Fruit fly (Drosophila melanogaster) whole organism, prepupa: ENCODE measurements around the gene CG33645.

Source experiments
- Blimp-1 ChIP-seq: fragments of 200-800 bp; sonication (Bioruptor generic); optimal IDR thresholded peaks from 3 replicates; lab custom pipeline; 2017; ENCODE audit warnings: missing biosample characterization, missing genetic modification characterization, mild to moderate bottlenecking, moderate library complexity, missing genetic modification reagents
- CG10631 ChIP-seq: fragments of 200-800 bp; sonication (Bioruptor generic); optimal IDR thresholded peaks from 2 replicates; lab custom pipeline; 2016; ENCODE audit warnings: missing biosample characterization, missing genetic modification characterization
- CG11294 ChIP-seq: fragments of 200-800 bp; sonication (Bioruptor generic); IDR thresholded peaks from 2 replicates; pipeline ENCODE4 v1.3.6; 2022; ENCODE audit warnings: missing biosample characterization, missing genetic modification characterization
- CG11762 ChIP-seq: fragments of 200-800 bp; sonication (Bioruptor generic); optimal IDR thresholded peaks from 3 replicates; lab custom pipeline; 2016; ENCODE audit warnings: missing biosample characterization, missing genetic modification characterization; ENCODE audit not compliant: insufficient read depth
- CG15336 ChIP-seq: fragments of 200-800 bp; sonication (Bioruptor generic); IDR thresholded peaks from 2 replicates; pipeline ENCODE4 v1.3.6; 2022; ENCODE audit warnings: missing biosample characterization, missing genetic modification characterization
- CG1621 ChIP-seq: fragments of 200-800 bp; sonication (Bioruptor generic); optimal IDR thresholded peaks from 3 replicates; lab custom pipeline; 2018; ENCODE audit warnings: missing biosample characterization, mild to moderate bottlenecking, missing genetic modification characterization
- CG16779 ChIP-seq: fragments of 200-800 bp; sonication (Bioruptor generic); optimal IDR thresholded peaks from 3 replicates; lab custom pipeline; 2017; ENCODE audit warnings: missing biosample characterization, mild to moderate bottlenecking, missing genetic modification characterization
- CG3032 ChIP-seq: fragments of 200-800 bp; optimal IDR thresholded peaks from 2 replicates; lab custom pipeline; 2019; ENCODE audit warnings: missing biosample characterization, mild to moderate bottlenecking, missing genetic modification characterization, moderate library complexity
- CG31627 ChIP-seq: fragments of 200-800 bp; sonication (Bioruptor generic); optimal IDR thresholded peaks from 3 replicates; lab custom pipeline; 2016; ENCODE audit warnings: missing biosample characterization, missing genetic modification characterization
- CG34406 ChIP-seq: fragments of 200-800 bp; sonication (Bioruptor generic); optimal IDR thresholded peaks from 3 replicates; lab custom pipeline; 2016; ENCODE audit warnings: missing biosample characterization, missing genetic modification characterization
- CG3919 ChIP-seq: fragments of 200-800 bp; sonication (Bioruptor generic); optimal IDR thresholded peaks from 3 replicates; lab custom pipeline; 2016; ENCODE audit warnings: missing biosample characterization, missing genetic modification characterization
- CG4318 ChIP-seq: fragments of 200-800 bp; sonication (Bioruptor generic); optimal IDR thresholded peaks from 3 replicates; lab custom pipeline; 2017; ENCODE audit warnings: missing biosample characterization, mild to moderate bottlenecking, missing genetic modification characterization
- CG6276 ChIP-seq: fragments of 200-800 bp; sonication (Bioruptor generic); optimal IDR thresholded peaks from 2 replicates; lab custom pipeline; 2017; ENCODE audit warnings: missing biosample characterization, mild to moderate bottlenecking, missing genetic modification characterization
- CG6808 ChIP-seq: fragments of 200-800 bp; sonication (Bioruptor generic); optimal IDR thresholded peaks from 3 replicates; lab custom pipeline; 2017; ENCODE audit warnings: missing biosample characterization, missing genetic modification characterization, mild to moderate bottlenecking, moderate library complexity, missing genetic modification reagents
- CG7368 ChIP-seq: fragments of 200-800 bp; sonication (Bioruptor generic); optimal IDR thresholded peaks from 3 replicates; lab custom pipeline; 2016; ENCODE audit warnings: missing biosample characterization, missing genetic modification characterization
- CG8119 ChIP-seq: fragments of 200-800 bp; sonication (Bioruptor generic); IDR thresholded peaks from 3 replicates; pipeline ENCODE4 v1.3.6; 2022; ENCODE audit warnings: missing biosample characterization, missing genetic modification characterization
- CG8319 ChIP-seq: fragments of 200-800 bp; sonication (Bioruptor generic); optimal IDR thresholded peaks from 3 replicates; lab custom pipeline; 2016; ENCODE audit warnings: missing biosample characterization, missing genetic modification characterization
- CG8632 ChIP-seq: fragments of 200-800 bp; sonication (Bioruptor generic); optimal IDR thresholded peaks from 3 replicates; lab custom pipeline; 2016; ENCODE audit warnings: missing biosample characterization, missing genetic modification characterization
- CG9139 ChIP-seq: fragments of 200-800 bp; sonication (Bioruptor generic); optimal IDR thresholded peaks from 3 replicates; lab custom pipeline; 2017; ENCODE audit warnings: missing biosample characterization, mild to moderate bottlenecking, missing genetic modification characterization
- Eip75B ChIP-seq: fragments of 200-800 bp; sonication (Bioruptor generic); optimal IDR thresholded peaks from 3 replicates; lab custom pipeline; 2016; ENCODE audit warnings: missing biosample characterization, missing genetic modification characterization
- Eip78C ChIP-seq: fragments of 200-800 bp; sonication (Bioruptor generic); peaks from one replicate; lab custom pipeline; 2016; ENCODE audit warnings: missing biosample characterization, missing genetic modification characterization
- Eip93F ChIP-seq: fragments of 200-800 bp; sonication (Bioruptor generic); optimal IDR thresholded peaks from 2 replicates; lab custom pipeline; 2016; ENCODE audit warnings: missing biosample characterization, mild to moderate bottlenecking, missing genetic modification characterization
- Gug ChIP-seq: fragments of 200-800 bp; sonication (Bioruptor generic); IDR thresholded peaks from 2 replicates; pipeline ENCODE4 v1.3.6; 2022; ENCODE audit warnings: missing biosample characterization, missing genetic modification characterization
- Hr38 ChIP-seq: sonication (Bioruptor generic); optimal IDR thresholded peaks from 2 replicates; lab custom pipeline; 2016; ENCODE audit warnings: missing biosample characterization, missing genetic modification characterization
- Hr39 ChIP-seq: fragments of 200-800 bp; sonication (Bioruptor generic); optimal IDR thresholded peaks from 2 replicates; lab custom pipeline; 2016; ENCODE audit warnings: missing biosample characterization, missing genetic modification characterization
- Hr4 ChIP-seq: fragments of 200-800 bp; sonication (Bioruptor generic); optimal IDR thresholded peaks from 3 replicates; lab custom pipeline; 2016; ENCODE audit warnings: missing biosample characterization, missing genetic modification characterization
- Lpt ChIP-seq: fragments of 200-800 bp; sonication (Bioruptor generic); optimal IDR thresholded peaks from 3 replicates; lab custom pipeline; 2016; ENCODE audit warnings: missing biosample characterization, missing genetic modification characterization
- Met ChIP-seq: fragments of 200-800 bp; sonication (Bioruptor generic); optimal IDR thresholded peaks from 3 replicates; lab custom pipeline; 2016; ENCODE audit warnings: missing biosample characterization, missing genetic modification characterization
- OdsH ChIP-seq: fragments of 200-800 bp; sonication (Bioruptor generic); optimal IDR thresholded peaks from 3 replicates; lab custom pipeline; 2016; ENCODE audit warnings: missing biosample characterization, missing genetic modification characterization
- Smox ChIP-seq: fragments of 200-800 bp; sonication (Bioruptor generic); optimal IDR thresholded peaks from 3 replicates; lab custom pipeline; 2016; ENCODE audit warnings: missing biosample characterization, missing genetic modification characterization
- Sox14 ChIP-seq: fragments of 200-800 bp; sonication (Bioruptor generic); optimal IDR thresholded peaks from 3 replicates; lab custom pipeline; 2016; ENCODE audit warnings: missing biosample characterization, missing genetic modification characterization
- acj6 ChIP-seq: fragments of 200-800 bp; sonication (Bioruptor generic); optimal IDR thresholded peaks from 3 replicates; lab custom pipeline; 2016; ENCODE audit warnings: missing biosample characterization, missing genetic modification characterization
- cyc ChIP-seq: fragments of 200-800 bp; sonication (Bioruptor generic); optimal IDR thresholded peaks from 3 replicates; lab custom pipeline; 2016; ENCODE audit warnings: missing biosample characterization, missing genetic modification characterization
- dac ChIP-seq: fragments of 200-800 bp; sonication (Bioruptor generic); optimal IDR thresholded peaks from 2 replicates; lab custom pipeline; 2017; ENCODE audit warnings: missing biosample characterization, mild to moderate bottlenecking, missing genetic modification characterization
- dsx ChIP-seq: fragments of 200-800 bp; optimal IDR thresholded peaks from 3 replicates; lab custom pipeline; 2019; ENCODE audit warnings: missing biosample characterization, mild to moderate bottlenecking, missing genetic modification characterization, moderate library complexity; ENCODE audit not compliant: poor library complexity, severe bottlenecking
- eg ChIP-seq: fragments of 200-800 bp; sonication (Bioruptor generic); IDR thresholded peaks from 3 replicates; pipeline ENCODE4 v1.3.6; 2022; ENCODE audit warnings: missing biosample characterization, missing genetic modification characterization
- esn ChIP-seq: fragments of 200-800 bp; sonication (Bioruptor generic); optimal IDR thresholded peaks from 2 replicates; lab custom pipeline; 2016; ENCODE audit warnings: missing biosample characterization, mild to moderate bottlenecking, missing genetic modification characterization, moderate library complexity
- fd59A ChIP-seq: fragments of 200-800 bp; sonication (Bioruptor generic); optimal IDR thresholded peaks from 2 replicates; lab custom pipeline; 2017; ENCODE audit warnings: missing biosample characterization, mild to moderate bottlenecking, missing genetic modification characterization, missing genetic modification reagents
- fd85E ChIP-seq: fragments of 200-800 bp; sonication (Bioruptor generic); optimal IDR thresholded peaks from 3 replicates; lab custom pipeline; 2016; ENCODE audit warnings: missing biosample characterization, missing genetic modification characterization
- lz ChIP-seq: fragments of 200-800 bp; sonication (Bioruptor generic); optimal IDR thresholded peaks from 3 replicates; lab custom pipeline; 2016; ENCODE audit warnings: missing biosample characterization, missing genetic modification characterization
- net ChIP-seq: fragments of 200-800 bp; sonication (Bioruptor generic); optimal IDR thresholded peaks from 3 replicates; lab custom pipeline; 2016; ENCODE audit warnings: missing biosample characterization, missing genetic modification characterization
- pdm3 ChIP-seq: fragments of 200-800 bp; sonication (Bioruptor generic); optimal IDR thresholded peaks from 3 replicates; lab custom pipeline; 2016; ENCODE audit warnings: missing biosample characterization, missing genetic modification characterization
- spab ChIP-seq: fragments of 200-800 bp; sonication (Bioruptor generic); optimal IDR thresholded peaks from 2 replicates; lab custom pipeline; 2017; ENCODE audit warnings: missing biosample characterization, mild to moderate bottlenecking, missing genetic modification characterization, missing genetic modification reagents
- svp ChIP-seq: fragments of 200-800 bp; sonication (Bioruptor generic); peaks from one replicate; lab custom pipeline; 2016; ENCODE audit warnings: missing biosample characterization, missing genetic modification characterization
- vri ChIP-seq: fragments of 200-800 bp; sonication (Bioruptor generic); optimal IDR thresholded peaks from 3 replicates; lab custom pipeline; 2016; ENCODE audit warnings: missing biosample characterization, mild to moderate bottlenecking, missing genetic modification characterization

Gene CG33645

dm6 chr2L:13570982-13571426, 38.4 kb downstream of the CG33645 start (continued):
- TF ChIP-seq CG9139 (GFP tag; lab: Kevin White, UChicago) (peak; percentile 71), Smox (GFP tag; lab: Kevin White, UChicago) (peak; percentile 95), CG6276 (GFP tag; lab: Kevin White, UChicago) (peak; percentile 89), CG11762 (GFP tag; lab: Kevin White, UChicago) (peak; percentile 91), CG16779 (tag; lab: Kevin White, UChicago) (peak; percentile 85), cyc (GFP tag; lab: Kevin White, UChicago) (peak; percentile 89), acj6 (GFP tag; lab: Kevin White, UChicago) (peak; percentile 93), Eip93F (GFP tag; lab: Kevin White, UChicago) (peak; percentile 93), CG3032 (peak; percentile 68), svp (GFP tag; lab: Kevin White, UChicago) (peak; percentile 94), net (GFP tag; lab: Kevin White, UChicago) (peak; percentile 91), fd85E (peak; percentile 58), CG31627 (GFP tag; lab: Kevin White, UChicago) (peak; percentile 91), pdm3 (peak; percentile 92), CG8119 (GFP tag; lab: Robert Waterston, UW) (peak; percentile 94), spab (GFP tag; lab: Kevin White, UChicago) (peak; percentile 86), vri (GFP tag; lab: Kevin White, UChicago) (peak; percentile 85), lz (GFP tag; lab: Kevin White, UChicago) (peak; percentile 94), dsx (peak; percentile 60), CG1621 (tag; lab: Kevin White, UChicago) (peak; percentile 50), Gug (GFP tag; lab: Robert Waterston, UW) (peak; percentile 75), dac (peak; percentile 79), esn (GFP tag; lab: Kevin White, UChicago) (peak; percentile 97), Lpt (GFP tag; lab: Kevin White, UChicago) (peak; percentile 90), OdsH (GFP tag; lab: Kevin White, UChicago) (peak; percentile 90), fd59A (GFP tag; lab: Kevin White, UChicago) (peak; percentile 80), Blimp-1 (GFP tag; lab: Kevin White, UChicago) (peak; percentile 81)

dm6 chr2L:13571791-13572451, 39.3 kb downstream of the CG33645 start:
- TF ChIP-seq Gug (GFP tag; lab: Robert Waterston, UW): peak; percentile 49
- peak; percentile 21 for TF ChIP-seq Met (GFP tag; lab: Kevin White, UChicago)
- TF ChIP-seq CG8119 (GFP tag; lab: Robert Waterston, UW): peak; percentile 75
- TF ChIP-seq CG8319 (GFP tag; lab: Kevin White, UChicago): no peak
- TF ChIP-seq CG8632 (GFP tag; lab: Kevin White, UChicago): peak; percentile 56
- TF ChIP-seq eg (GFP tag; lab: Robert Waterston, UW): peak; percentile 34; the same call in 2 of the 3 replicates
- TF ChIP-seq CG15336 (GFP tag; lab: Robert Waterston, UW): peak; percentile 78
- peak; percentile 37 for TF ChIP-seq CG6808 (GFP tag; lab: Kevin White, UChicago)
- no peak for TF ChIP-seq Sox14 (GFP tag; lab: Kevin White, UChicago)
- peak; percentile 25 for TF ChIP-seq CG9139 (GFP tag; lab: Kevin White, UChicago)
- TF ChIP-seq Eip78C (GFP tag; lab: Kevin White, UChicago): peak; percentile 78
- TF ChIP-seq cyc (GFP tag; lab: Kevin White, UChicago): peak; percentile 3
- peak; percentile 70 for TF ChIP-seq CG3032
- TF ChIP-seq CG7368: peak; percentile 34
- TF ChIP-seq CG10631 (GFP tag; lab: Kevin White, UChicago): peak; percentile 71
- TF ChIP-seq CG34406 (GFP tag; lab: Kevin White, UChicago): peak; percentile 60
- peak; percentile 19 for TF ChIP-seq Lpt (GFP tag; lab: Kevin White, UChicago)
- TF ChIP-seq CG1621 (tag; lab: Kevin White, UChicago): no peak
- peak; percentile 44 for TF ChIP-seq Eip75B (GFP tag; lab: Kevin White, UChicago)
- peak; percentile 76 for TF ChIP-seq svp (GFP tag; lab: Kevin White, UChicago)
- TF ChIP-seq Eip93F (GFP tag; lab: Kevin White, UChicago): no peak
- no peak for TF ChIP-seq dac
- TF ChIP-seq lz (GFP tag; lab: Kevin White, UChicago): no peak
- TF ChIP-seq esn (GFP tag; lab: Kevin White, UChicago): peak; percentile 65
- TF ChIP-seq CG4318 (GFP tag; lab: Kevin White, UChicago): peak; percentile 49
- TF ChIP-seq Hr4: peak; percentile 41
- no peak for TF ChIP-seq CG11294 (GFP tag; lab: Robert Waterston, UW)
- TF ChIP-seq Blimp-1 (GFP tag; lab: Kevin White, UChicago): peak; percentile 21
- TF ChIP-seq Hr38 (GFP tag; lab: Kevin White, UChicago): no peak
- TF ChIP-seq acj6 (GFP tag; lab: Kevin White, UChicago): peak; percentile 43
- peak; percentile 32 for TF ChIP-seq CG3919 (GFP tag; lab: Kevin White, UChicago)
- no peak for TF ChIP-seq fd59A (GFP tag; lab: Kevin White, UChicago)
- peak; percentile 38 for TF ChIP-seq Smox (GFP tag; lab: Kevin White, UChicago)
- TF ChIP-seq OdsH (GFP tag; lab: Kevin White, UChicago): peak; percentile 53
- peak; percentile 53 for TF ChIP-seq dsx
- no peak for TF ChIP-seq Hr39 (GFP tag; lab: Kevin White, UChicago)
- peak; percentile 61 for TF ChIP-seq CG6276 (GFP tag; lab: Kevin White, UChicago)
- no peak for TF ChIP-seq pdm3
- TF ChIP-seq CG16779 (tag; lab: Kevin White, UChicago): peak; percentile 17
